Fruit fly (Drosophila melanogaster): Measurements from ENCODE around the gene trn.

trn gene

DNA sequence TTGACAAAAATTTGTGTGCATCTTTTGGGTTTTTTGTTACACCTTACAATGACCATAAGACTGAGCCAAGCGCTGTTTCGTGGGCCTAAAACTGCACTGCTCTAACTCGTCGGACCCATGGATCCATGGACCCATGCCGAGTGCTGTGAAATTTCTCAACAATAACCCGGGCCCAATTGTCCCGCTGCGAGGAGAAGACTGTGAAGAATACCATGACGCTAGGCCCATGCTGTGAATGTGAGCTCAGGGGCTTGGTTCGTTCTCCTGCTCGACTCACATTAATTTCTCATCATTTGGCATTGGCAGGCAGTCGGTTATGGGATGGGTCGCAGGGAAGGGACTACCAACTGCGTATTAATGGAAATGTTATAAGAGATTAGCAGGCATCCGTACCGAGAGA is 6.1 kb downstream of the trn start:
- TF ChIP-seq CG7101 (tag; optimal IDR thresholded peaks at IDR 0.05) (no peak), CG5204 (GFP tag; optimal IDR thresholded peaks at IDR 0.05) (no peak), toe (GFP tag; optimal IDR thresholded peaks at IDR 0.05) (no peak), ovo (GFP tag; optimal IDR thresholded peaks at IDR 0.05) (no peak)

DNA sequence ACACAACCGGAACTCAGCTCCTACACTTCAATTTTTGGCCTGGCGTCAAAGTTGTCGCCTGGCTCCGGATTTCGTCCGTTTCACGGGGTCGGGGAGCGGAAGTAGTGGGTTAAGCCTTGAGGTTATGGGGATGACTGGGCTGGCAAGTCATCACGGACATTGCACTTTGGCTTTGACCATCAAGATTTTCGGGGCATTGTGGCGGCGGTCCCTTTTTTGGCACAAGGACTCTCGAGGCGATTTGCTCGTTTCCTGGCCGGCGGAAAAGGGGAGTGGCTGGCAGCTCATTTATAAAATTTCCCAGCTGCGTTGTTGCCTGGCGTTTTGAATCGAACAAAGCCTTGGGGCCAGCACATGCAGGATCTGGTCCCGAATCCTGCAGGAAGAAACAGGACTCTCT is 19.1 kb downstream of the trn start:
- TF ChIP-seq Crg-1 (GFP tag; optimal IDR thresholded peaks at IDR 0.05): no peak
- no peak for TF ChIP-seq ovo (GFP tag; optimal IDR thresholded peaks at IDR 0.05)
- no peak for TF ChIP-seq CG11617 (GFP tag; optimal IDR thresholded peaks at IDR 0.05)
- TF ChIP-seq Mnt (GFP tag; optimal IDR thresholded peaks at IDR 0.05): no peak
- no peak for TF ChIP-seq CG5204 (GFP tag; optimal IDR thresholded peaks at IDR 0.05)
- no peak for TF ChIP-seq pad (GFP tag; optimal IDR thresholded peaks at IDR 0.05)
- no peak for TF ChIP-seq CG1620 (GFP tag; optimal IDR thresholded peaks at IDR 0.05)
- no peak for TF ChIP-seq CG33017 (tag; optimal IDR thresholded peaks at IDR 0.05)
- TF ChIP-seq Hr96 (GFP tag; optimal IDR thresholded peaks at IDR 0.05): no peak
- TF ChIP-seq cic (GFP tag; optimal IDR thresholded peaks at IDR 0.05): no peak
- no peak for TF ChIP-seq CG14711 (tag; optimal IDR thresholded peaks at IDR 0.05)
- no peak for TF ChIP-seq CG7101 (tag; optimal IDR thresholded peaks at IDR 0.05)
- no peak for TF ChIP-seq tj (GFP tag; optimal IDR thresholded peaks at IDR 0.05)
- no peak for TF ChIP-seq CG7045 (GFP tag; optimal IDR thresholded peaks at IDR 0.05)
- no peak for TF ChIP-seq Clk (GFP tag; optimal IDR thresholded peaks at IDR 0.05)
- TF ChIP-seq toe (GFP tag; optimal IDR thresholded peaks at IDR 0.05): no peak

DNA sequence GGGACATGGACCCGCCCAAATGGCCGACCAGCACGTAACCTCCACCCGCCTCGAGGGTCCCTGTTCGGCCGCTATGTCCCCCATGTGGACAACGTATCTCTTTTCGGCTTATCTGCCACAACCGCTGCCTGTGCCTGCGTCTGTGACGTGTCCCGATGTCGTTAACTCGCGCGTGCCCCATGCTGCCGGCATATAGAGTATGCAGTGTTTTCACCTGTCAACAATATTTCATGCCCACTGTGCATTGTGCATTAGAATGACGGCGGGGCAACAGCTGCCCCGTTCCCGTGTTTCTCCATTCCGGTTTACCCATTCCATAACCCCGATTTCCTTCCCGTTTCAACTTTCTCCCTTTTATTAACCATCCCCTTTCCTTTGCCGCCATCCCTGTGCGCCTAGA is 20.8 kb downstream of the trn start:
- no peak for TF ChIP-seq CG1620 (GFP tag; optimal IDR thresholded peaks at IDR 0.05)

DNA sequence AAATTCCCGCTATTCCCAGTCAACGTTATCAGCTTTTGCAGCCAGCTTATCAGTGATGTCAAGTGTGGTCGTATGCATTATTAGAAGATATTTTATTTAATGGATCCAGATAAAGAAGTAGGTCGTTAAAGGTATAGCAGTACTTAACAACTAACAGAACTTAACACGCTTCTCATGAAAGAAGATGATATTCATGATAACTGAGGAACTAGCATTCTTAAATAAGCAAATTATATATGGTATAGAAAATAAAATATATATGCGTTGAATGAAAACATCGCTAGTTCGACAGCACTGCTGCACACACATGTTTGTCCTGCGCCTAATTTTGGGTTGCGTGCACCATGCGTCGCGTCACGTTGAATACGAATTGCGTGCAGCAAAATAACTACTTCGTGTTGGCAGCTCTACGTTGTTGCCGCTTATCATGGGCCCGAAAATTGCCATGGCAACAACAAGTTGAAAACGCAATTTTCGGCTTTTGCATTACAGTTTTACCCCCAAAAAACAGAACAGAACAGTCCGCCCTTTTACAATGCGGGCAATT is 21.4 kb downstream of the trn start:
- TF ChIP-seq bab1 (GFP tag; optimal IDR thresholded peaks at IDR 0.05) (no peak), CG14711 (tag; optimal IDR thresholded peaks at IDR 0.05) (no peak), CG12768 (GFP tag; optimal IDR thresholded peaks at IDR 0.05) (no peak), tj (GFP tag; optimal IDR thresholded peaks at IDR 0.05) (no peak), ovo (GFP tag; optimal IDR thresholded peaks at IDR 0.05) (no peak), cic (GFP tag; optimal IDR thresholded peaks at IDR 0.05) (no peak)

DNA sequence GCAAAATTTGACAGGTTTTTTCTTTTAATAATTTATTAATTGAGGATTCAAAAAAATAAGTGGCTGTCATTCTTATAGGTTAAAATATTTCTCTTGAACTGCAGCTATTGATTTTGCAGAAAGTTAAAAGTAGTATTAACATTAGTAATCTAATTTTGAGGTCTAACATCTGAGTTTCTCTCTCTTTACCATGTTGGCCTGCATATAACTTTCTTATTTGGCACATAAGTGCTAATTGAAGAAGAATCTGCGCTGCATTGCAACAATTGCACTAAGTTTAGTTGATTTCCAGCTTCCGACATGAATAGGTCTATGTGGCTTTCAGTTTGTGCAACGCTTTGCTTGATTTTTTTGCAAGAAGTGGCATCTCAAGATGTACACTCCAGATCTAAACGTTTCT is 21.9 kb downstream of the trn start, which contains the start of gene CG33262:
Gene CG33262, plus strand, starts transcription at position 301 of the 400 bp plus-strand sequence.
- TF ChIP-seq cnc (optimal IDR thresholded peaks at IDR 0.05) (no peak), kay (GFP tag; ENCODE audit: borderline replicate concordance) (no peak), CG33017 (tag; optimal IDR thresholded peaks at IDR 0.05) (no peak), ovo (GFP tag; optimal IDR thresholded peaks at IDR 0.05) (no peak), CG14711 (tag; optimal IDR thresholded peaks at IDR 0.05) (no peak), Hr96 (GFP tag; optimal IDR thresholded peaks at IDR 0.05) (no peak), bab1 (GFP tag; optimal IDR thresholded peaks at IDR 0.05) (no peak)

DNA sequence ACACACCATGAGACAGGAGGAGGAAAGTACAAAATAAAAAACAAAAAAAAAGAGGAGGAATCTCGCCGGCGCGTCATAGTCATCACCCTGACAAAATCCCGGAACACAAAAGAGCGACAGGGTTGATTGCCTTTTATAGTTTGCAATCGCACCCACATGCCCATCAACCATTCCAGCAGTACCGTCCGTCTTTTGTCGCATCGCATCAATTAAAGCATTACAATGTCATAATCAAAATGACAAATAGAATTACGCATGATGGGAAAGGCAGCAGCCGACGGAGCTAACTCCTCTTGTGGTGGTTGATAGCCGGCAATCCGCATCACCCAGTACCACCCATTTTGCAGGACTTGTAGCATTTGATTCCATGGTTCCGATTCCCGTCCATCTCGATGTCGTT is 23.3 kb downstream of the trn start:
- TF ChIP-seq CG1620 (GFP tag; optimal IDR thresholded peaks at IDR 0.05): no peak
- no peak for TF ChIP-seq CG7101 (tag; optimal IDR thresholded peaks at IDR 0.05)
- no peak for TF ChIP-seq bab1 (GFP tag; optimal IDR thresholded peaks at IDR 0.05)
- TF ChIP-seq tj (GFP tag; optimal IDR thresholded peaks at IDR 0.05): no peak
- TF ChIP-seq kay (GFP tag; ENCODE audit: borderline replicate concordance): no peak
- no peak for TF ChIP-seq pad (GFP tag; optimal IDR thresholded peaks at IDR 0.05)
- no peak for TF ChIP-seq Crg-1 (GFP tag; optimal IDR thresholded peaks at IDR 0.05)
- no peak for TF ChIP-seq toe (GFP tag; optimal IDR thresholded peaks at IDR 0.05)
- no peak for TF ChIP-seq CG14711 (tag; optimal IDR thresholded peaks at IDR 0.05)
- no peak for TF ChIP-seq CG11617 (GFP tag; optimal IDR thresholded peaks at IDR 0.05)
- TF ChIP-seq cic (GFP tag; optimal IDR thresholded peaks at IDR 0.05): no peak

DNA sequence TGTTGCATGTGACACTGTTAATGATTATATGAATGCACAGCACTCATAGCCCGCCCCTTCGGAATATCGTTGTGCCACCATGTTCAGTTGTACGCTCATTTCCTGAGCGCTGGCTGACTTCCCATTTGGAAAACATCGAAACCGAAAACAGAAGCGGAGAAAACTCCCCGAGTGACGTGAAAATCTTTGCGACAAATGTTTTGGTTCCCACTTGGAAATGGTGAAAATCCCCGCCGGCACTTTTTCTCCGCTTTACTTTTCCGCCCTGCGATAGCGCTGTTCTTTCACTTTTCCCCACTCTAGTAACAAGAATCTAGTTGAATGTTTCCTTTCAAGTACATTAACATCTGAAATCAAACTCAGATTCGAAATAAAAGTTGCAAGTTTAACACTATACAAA is 30.9 kb downstream of the trn start:
- TF ChIP-seq CG7101 (tag; optimal IDR thresholded peaks at IDR 0.05) (no peak), tj (GFP tag; optimal IDR thresholded peaks at IDR 0.05) (no peak), kay (GFP tag; ENCODE audit: borderline replicate concordance) (no peak), cic (GFP tag; optimal IDR thresholded peaks at IDR 0.05) (no peak)

DNA sequence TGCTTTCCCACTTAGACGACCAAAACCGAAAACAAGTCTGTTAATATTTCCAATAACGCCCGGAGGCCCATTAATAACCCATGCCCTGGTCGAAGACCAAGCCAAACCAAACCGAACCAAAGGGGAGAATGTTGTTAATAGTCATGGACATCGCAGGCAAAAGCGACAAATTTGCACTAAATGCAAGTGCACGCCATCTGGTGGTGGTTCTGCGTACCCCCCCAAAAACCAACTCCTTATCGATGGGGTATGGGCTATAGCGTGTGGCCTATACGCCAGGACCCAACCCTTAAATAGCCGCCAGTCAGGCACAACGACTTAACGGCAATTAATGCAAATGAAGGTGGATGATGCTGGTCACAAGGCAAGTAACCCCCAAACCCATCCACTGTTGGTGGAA is 32.4 kb downstream of the trn start:
- TF ChIP-seq CG1620 (GFP tag; optimal IDR thresholded peaks at IDR 0.05) (no peak), Hr96 (GFP tag; optimal IDR thresholded peaks at IDR 0.05) (no peak), CG11617 (GFP tag; optimal IDR thresholded peaks at IDR 0.05) (no peak), CG14711 (tag; optimal IDR thresholded peaks at IDR 0.05) (no peak), toe (GFP tag; optimal IDR thresholded peaks at IDR 0.05) (no peak), CG7045 (GFP tag; optimal IDR thresholded peaks at IDR 0.05) (no peak), pad (GFP tag; optimal IDR thresholded peaks at IDR 0.05) (no peak), tj (GFP tag; optimal IDR thresholded peaks at IDR 0.05) (no peak)

All from whole organism, adult.